Worm (Caenorhabditis elegans) whole organism, L1 larva: Measurements from ENCODE around the gene F10A3.12.

ENCODE experiments used
- snpc-4 ChIP-seq: fragments of 150-350 bp; optimal IDR thresholded peaks from 2 replicates; lab custom pipeline; 2014; ENCODE audit warnings: missing biosample characterization, missing genetic modification characterization
- ztf-11 ChIP-seq, 2 experiments: sonication (generic microtip); optimal IDR thresholded peaks; 2 replicates each; lab custom pipeline; 2016 to 2017; ENCODE audit warnings: missing genetic modification characterization in 2 of 2, missing biosample characterization in 1 of 2, missing compliant biosample characterization in 1 of 2

DNA sequence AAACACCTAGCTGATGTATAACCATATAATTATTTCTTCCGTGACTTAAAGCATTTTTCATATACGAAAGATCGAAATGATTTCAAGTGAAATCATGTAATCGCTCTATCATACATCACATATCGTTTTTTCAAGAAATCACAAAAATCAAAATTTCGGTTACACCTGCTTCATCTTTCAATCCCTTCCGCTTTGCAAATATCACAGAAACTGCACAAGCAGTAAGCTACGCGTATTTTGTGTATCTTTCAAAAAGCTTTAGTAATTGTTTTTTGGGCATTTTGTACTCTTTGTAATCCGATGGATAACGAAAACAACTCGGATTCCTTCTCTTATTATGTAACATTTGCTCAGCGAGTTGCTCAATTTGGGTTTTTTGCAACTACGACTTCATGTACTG is 48.4 kb upstream of the F10A3.12 start, which contains the start of gene str-25:
- TF ChIP-seq ztf-11 (tag; optimal IDR thresholded peaks at IDR 0.05; lab: Kevin White, UChicago) (no peak), snpc-4 (tag; lab: Kevin White, UChicago) (no peak)
